Fruit fly (Drosophila melanogaster) S2 (cell line): ENCODE results near the gene CG13931.

Experiments used
- CG8478 ChIP-seq: fragments of >200 bp; optimal IDR thresholded peaks from 2 replicates; lab custom pipeline; 2018
- CTCF ChIP-seq, 2 experiments: fragments of >200 bp; optimal IDR thresholded peaks; 2 replicates each; lab custom pipeline; 2018

DNA sequence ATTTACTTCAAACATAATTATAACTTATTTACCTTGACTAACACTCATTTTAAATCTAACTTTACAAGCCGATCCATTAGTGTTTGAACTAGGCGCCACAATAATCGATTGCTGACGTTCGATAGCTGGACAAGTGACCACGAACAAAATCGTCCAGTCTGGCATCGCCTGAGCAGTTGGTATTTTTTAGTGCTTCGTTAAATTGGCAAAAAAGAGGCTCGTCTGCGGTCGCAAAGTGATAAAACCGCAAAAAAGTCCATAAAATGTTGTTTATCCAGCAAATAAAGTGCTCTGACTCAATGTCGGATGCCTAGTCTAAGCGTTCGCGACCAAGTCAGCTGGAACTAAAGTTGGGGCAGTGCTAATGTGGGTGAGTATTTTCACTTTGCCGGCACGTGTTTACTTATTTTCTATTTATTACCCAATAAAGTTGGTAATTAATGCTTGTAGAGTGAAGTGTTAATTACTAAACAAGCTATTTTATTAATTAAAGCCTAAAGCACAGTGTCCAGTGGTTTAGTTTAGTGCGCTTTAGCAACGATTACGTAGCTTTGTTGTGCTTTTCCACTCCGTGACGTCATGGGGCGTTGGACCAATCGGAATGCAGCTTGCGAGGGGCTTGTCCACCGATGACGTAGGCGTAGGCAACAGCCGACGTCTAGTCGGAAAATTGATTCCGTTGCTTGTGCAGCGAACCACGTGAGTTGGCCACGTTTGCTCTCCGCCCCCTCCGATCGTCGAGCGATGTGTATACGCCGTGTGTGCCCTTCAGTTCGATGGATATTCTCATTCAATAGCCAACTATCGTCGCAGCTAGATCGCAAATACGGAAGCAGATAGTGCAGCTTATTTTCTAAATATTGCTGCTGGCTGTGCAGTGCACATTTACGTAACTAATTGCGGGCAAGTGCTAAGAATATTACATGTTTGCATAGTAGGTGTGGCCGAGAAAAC lies 36.4 kb upstream of the CG13931 start, which contains the start of gene Gk2:
- peak in 1 of 2 experiments; percentile 20 for TF ChIP-seq CTCF (optimal IDR thresholded peaks at IDR 0.05; lab: Kevin White, UChicago)
- TF ChIP-seq CG8478 (lab: Kevin White, UChicago) = no peak
